Fruit fly (Drosophila melanogaster) whole organism, wandering third instar larva: ENCODE measurements around the gene t-cup.

Experiments used
- Dfd ChIP-seq: fragments of >200 bp; optimal IDR thresholded peaks from 2 replicates; lab custom pipeline; 2017; ENCODE audit warnings: missing biosample characterization, missing genetic modification characterization
- GATAd ChIP-seq: sonication (Bioruptor generic); optimal IDR thresholded peaks from 2 replicates; lab custom pipeline; 2016; ENCODE audit warnings: missing biosample characterization, missing genetic modification characterization
- Hnf4 ChIP-seq: fragments of 200-800 bp; sonication (Bioruptor generic); optimal IDR thresholded peaks from 2 replicates; lab custom pipeline; 2016; ENCODE audit warnings: missing biosample characterization, mild to moderate bottlenecking, missing genetic modification characterization
- Hr78 ChIP-seq: fragments of >200 bp; optimal IDR thresholded peaks from 2 replicates; lab custom pipeline; 2017; ENCODE audit warnings: missing biosample characterization, missing genetic modification characterization
- Jra ChIP-seq: sonication (Bioruptor generic); optimal IDR thresholded peaks from 2 replicates; lab custom pipeline; 2016; ENCODE audit warnings: missing biosample characterization, missing genetic modification characterization
- Vsx2 ChIP-seq: fragments of 200-300, 225-300 bp; sonication (Bioruptor generic); optimal IDR thresholded peaks from 2 replicates; lab custom pipeline; 2018; ENCODE audit warnings: missing biosample characterization, missing genetic modification characterization; ENCODE audit not compliant: partially characterized antibody
- h ChIP-seq: fragments of 200-800 bp; sonication (Bioruptor generic); optimal IDR thresholded peaks from 3 replicates; lab custom pipeline; 2016; ENCODE audit warnings: missing biosample characterization, mild to moderate bottlenecking, missing genetic modification characterization
- pan ChIP-seq: fragments of >200 bp; optimal IDR thresholded peaks from 2 replicates; lab custom pipeline; 2017
- psq ChIP-seq: fragments of 200-800 bp; sonication (Bioruptor generic); optimal IDR thresholded peaks from 3 replicates; lab custom pipeline; 2017; ENCODE audit warnings: missing biosample characterization, mild to moderate bottlenecking, missing genetic modification characterization, moderate library complexity

dm6 chr2L:12529949-12530849, 33.1 kb upstream of the t-cup start:
- TF ChIP-seq GATAd (GFP tag; lab: Kevin White, UChicago) (no peak), Hnf4 (no peak), Vsx2 (GFP tag; lab: Kevin White, UChicago) (no peak), Dfd (GFP tag; lab: Kevin White, UChicago) (no peak), Jra (GFP tag; lab: Kevin White, UChicago) (no peak), psq (no peak), pan (lab: Kevin White, UChicago) (no peak), h (no peak), Hr78 (GFP tag; lab: Kevin White, UChicago) (no peak)
